In genomic region chrX:1951391-1952066, dm6 we compare ENCODE assay signal across 1 fruit fly cellular context.
A peak's percentile ranks its signal among the peaks of the same experiment; 100 is the strongest.
TF ChIP-seq lines count a peak whose summit lies in the region.

No protein-coding gene starts in this region.

TF ChIP-seq in whole organism, embryonic, 481 proteins besides CTCF, POLR2A, EP300 and RAD21 (continued from another document):
- TF ChIP-seq tna (GFP tag; IDR thresholded peaks at IDR 0.05; lab: Robert Waterston, UW; ENCODE audit: partially characterized antibody) (no peak), CG8359 (GFP tag; optimal IDR thresholded peaks at IDR 0.05; lab: Kevin White, UChicago; ENCODE audit: borderline replicate concordance) (peak; percentile 90), CG8388 (GFP tag; optimal IDR thresholded peaks at IDR 0.05; lab: Kevin White, UChicago) (peak; percentile 95), Ptx1 (GFP tag; IDR thresholded peaks at IDR 0.05; lab: Robert Waterston, UW) (peak; percentile 91), CG12236 (GFP tag; optimal IDR thresholded peaks at IDR 0.05; lab: Kevin White, UChicago) (peak; percentile 94), Camta (GFP tag; optimal IDR thresholded peaks at IDR 0.05; lab: Kevin White, UChicago) (peak; percentile 96), D19B (GFP tag; optimal IDR thresholded peaks at IDR 0.05; lab: Kevin White, UChicago) (peak; percentile 83), sug (tag; optimal IDR thresholded peaks at IDR 0.05; lab: Kevin White, UChicago) (peak; percentile 84), lab (GFP tag; optimal IDR thresholded peaks at IDR 0.05; lab: Kevin White, UChicago) (peak; percentile 98), CG11696 (GFP tag; IDR thresholded peaks at IDR 0.05; lab: Robert Waterston, UW) (peak; percentile 85), ara (GFP tag; IDR thresholded peaks at IDR 0.05; lab: Robert Waterston, UW) (peak; percentile 96), bab2 (GFP tag; optimal IDR thresholded peaks at IDR 0.05; lab: Kevin White, UChicago) (peak; percentile 89), CG11504 (tag; optimal IDR thresholded peaks at IDR 0.05; lab: Kevin White, UChicago) (peak; percentile 94), bbx (GFP tag; IDR thresholded peaks at IDR 0.05; lab: Robert Waterston, UW; ENCODE audit: partially characterized antibody) (no peak), CG7556 (GFP tag; optimal IDR thresholded peaks at IDR 0.05; lab: Kevin White, UChicago) (peak; percentile 95), grn (GFP tag; optimal IDR thresholded peaks at IDR 0.05; lab: Kevin White, UChicago) (peak; percentile 44), CG10147 (GFP tag; optimal IDR thresholded peaks at IDR 0.05; lab: Kevin White, UChicago) (peak; percentile 92), org-1 (GFP tag; optimal IDR thresholded peaks at IDR 0.05; lab: Kevin White, UChicago) (peak; percentile 96), CG10979 (tag; optimal IDR thresholded peaks at IDR 0.05; lab: Kevin White, UChicago) (peak; percentile 97), Scr (GFP tag; IDR thresholded peaks at IDR 0.05; lab: Robert Waterston, UW; ENCODE audit: partially characterized antibody) (no peak), phol (tag; optimal IDR thresholded peaks at IDR 0.05; lab: Kevin White, UChicago) (peak; percentile 94), pzg (GFP tag; optimal IDR thresholded peaks at IDR 0.05; lab: Kevin White, UChicago) (peak; percentile 27), HLHmδ (GFP tag; optimal IDR thresholded peaks at IDR 0.05; lab: Kevin White, UChicago) (no peak), dysf (GFP tag; IDR thresholded peaks at IDR 0.05; lab: Robert Waterston, UW) (peak; percentile 93), cato (GFP tag; optimal IDR thresholded peaks at IDR 0.05; lab: Kevin White, UChicago; ENCODE audit: borderline replicate concordance) (peak; percentile 88), trem (tag; optimal IDR thresholded peaks at IDR 0.05; lab: Kevin White, UChicago) (peak; percentile 94), CG6854 (GFP tag; optimal IDR thresholded peaks at IDR 0.05; lab: Kevin White, UChicago) (peak; percentile 93), CG3726 (GFP tag; IDR thresholded peaks at IDR 0.05; lab: Robert Waterston, UW) (peak; percentile 88), CG7357 (GFP tag; IDR thresholded peaks at IDR 0.05; lab: Robert Waterston, UW) (peak; percentile 78; the same call in 2 of the 3 replicates), CG2678 (tag; optimal IDR thresholded peaks at IDR 0.05; lab: Kevin White, UChicago) (peak; percentile 97), HmgD (GFP tag; optimal IDR thresholded peaks at IDR 0.05; lab: Kevin White, UChicago) (peak; percentile 87), CG5180 (GFP tag; optimal IDR thresholded peaks at IDR 0.05; lab: Kevin White, UChicago) (peak; percentile 83), fd3F (GFP tag; optimal IDR thresholded peaks at IDR 0.05; lab: Kevin White, UChicago) (peak; percentile 82), CG1529 (GFP tag; optimal IDR thresholded peaks at IDR 0.05; lab: Kevin White, UChicago) (peak; percentile 94), Sox102F (GFP tag; optimal IDR thresholded peaks at IDR 0.05; lab: Kevin White, UChicago) (peak; percentile 96), stwl (tag; optimal IDR thresholded peaks at IDR 0.05; lab: Kevin White, UChicago) (peak; percentile 42), CG10654 (GFP tag; optimal IDR thresholded peaks at IDR 0.05; lab: Kevin White, UChicago) (peak; percentile 96), Lim3 (GFP tag; IDR thresholded peaks at IDR 0.05; lab: Robert Waterston, UW) (no peak), zen2 (GFP tag; IDR thresholded peaks at IDR 0.05; lab: Robert Waterston, UW; ENCODE audit: partially characterized antibody) (no peak), NK7.1 (GFP tag; optimal IDR thresholded peaks at IDR 0.05; lab: Kevin White, UChicago) (peak; percentile 94), tin (GFP tag; optimal IDR thresholded peaks at IDR 0.05; lab: Kevin White, UChicago) (peak; percentile 96), CG7839 (tag; optimal IDR thresholded peaks at IDR 0.05; lab: Kevin White, UChicago) (peak; percentile 95), Pdp1 (GFP tag; optimal IDR thresholded peaks at IDR 0.05; lab: Kevin White, UChicago) (peak; percentile 95 to 96), h (optimal IDR thresholded peaks at IDR 0.05; lab: Kevin White, UChicago) (no peak), br (optimal IDR thresholded peaks at IDR 0.05; lab: Kevin White, UChicago) (no peak), TFAM (GFP tag; optimal IDR thresholded peaks at IDR 0.05; lab: Kevin White, UChicago) (peak; percentile 86), CG11247 (GFP tag; IDR thresholded peaks at IDR 0.05; lab: Robert Waterston, UW) (peak; percentile 88), Stat92E (GFP tag; optimal IDR thresholded peaks at IDR 0.05; lab: Kevin White, UChicago) (peak in 1 of 3 experiments; percentile 22), sisA (GFP tag; IDR thresholded peaks at IDR 0.05; lab: Robert Waterston, UW) (peak; percentile 90), CG34376 (GFP tag; optimal IDR thresholded peaks at IDR 0.05; lab: Kevin White, UChicago) (peak; percentile 83), HmgZ (tag; optimal IDR thresholded peaks at IDR 0.05; lab: Kevin White, UChicago) (peak; percentile 95), BtbVII (GFP tag; optimal IDR thresholded peaks at IDR 0.05; lab: Kevin White, UChicago) (peak; percentile 94), bcd (GFP tag; optimal IDR thresholded peaks at IDR 0.05; lab: Kevin White, UChicago) (peak; percentile 95), dmrt99B (tag; optimal IDR thresholded peaks at IDR 0.05; lab: Kevin White, UChicago) (peak; percentile 95), CG12104 (GFP tag; optimal IDR thresholded peaks at IDR 0.05; lab: Kevin White, UChicago) (peak; percentile 80), so (GFP tag; IDR thresholded peaks at IDR 0.05; lab: Robert Waterston, UW) (peak; percentile 94), zf30C (GFP tag; optimal IDR thresholded peaks at IDR 0.05; lab: Kevin White, UChicago) (peak; percentile 25), CG2199 (GFP tag; IDR thresholded peaks at IDR 0.05; lab: Robert Waterston, UW) (peak; percentile 89), CG14441 (GFP tag; IDR thresholded peaks at IDR 0.05; lab: Robert Waterston, UW) (peak; percentile 92), Mrtf (GFP tag; IDR thresholded peaks at IDR 0.05; lab: Robert Waterston, UW) (peak; percentile 92), dimm (GFP tag; IDR thresholded peaks at IDR 0.05; lab: Robert Waterston, UW) (peak; percentile 81), cas (GFP tag; IDR thresholded peaks at IDR 0.05; lab: Robert Waterston, UW) (peak; percentile 79), lilli (GFP tag; optimal IDR thresholded peaks at IDR 0.05; lab: Kevin White, UChicago) (peak; percentile 96), CG9876 (GFP tag; optimal IDR thresholded peaks at IDR 0.05; lab: Kevin White, UChicago) (peak; percentile 89), CG16815 (GFP tag; optimal IDR thresholded peaks at IDR 0.05; lab: Kevin White, UChicago) (peak; percentile 91), scrt (GFP tag; optimal IDR thresholded peaks at IDR 0.05; lab: Kevin White, UChicago) (peak; percentile 93), Blimp-1 (GFP tag; optimal IDR thresholded peaks at IDR 0.05; lab: Kevin White, UChicago) (peak; percentile 97), tgo (GFP tag; IDR thresholded peaks at IDR 0.05; lab: Robert Waterston, UW) (peak; percentile 90), Spps (tag; optimal IDR thresholded peaks at IDR 0.05; lab: Kevin White, UChicago) (peak; percentile 92), Nf-YB (GFP tag; optimal IDR thresholded peaks at IDR 0.05; lab: Kevin White, UChicago) (peak; percentile 81), CG9215 (GFP tag; IDR thresholded peaks at IDR 0.05; lab: Robert Waterston, UW) (peak; percentile 83), gsb (GFP tag; IDR thresholded peaks at IDR 0.05; lab: Robert Waterston, UW) (peak; percentile 68), CG33213 (GFP tag; optimal IDR thresholded peaks at IDR 0.05; lab: Kevin White, UChicago) (peak; percentile 91), Hey (tag; optimal IDR thresholded peaks at IDR 0.05; lab: Kevin White, UChicago) (peak; percentile 79), CG6654 (GFP tag; optimal IDR thresholded peaks at IDR 0.05; lab: Kevin White, UChicago) (peak; percentile 86), MBD-R2 (GFP tag; IDR thresholded peaks at IDR 0.05; lab: Robert Waterston, UW) (peak; percentile 85; the same call in 1 of the 2 replicates), CoRest (tag; optimal IDR thresholded peaks at IDR 0.05; lab: Kevin White, UChicago) (peak; percentile 91), mirr (GFP tag; optimal IDR thresholded peaks at IDR 0.05; lab: Kevin White, UChicago) (peak; percentile 79), CG9609 (GFP tag; optimal IDR thresholded peaks at IDR 0.05; lab: Kevin White, UChicago) (peak; percentile 96), mld (GFP tag; IDR thresholded peaks at IDR 0.05; lab: Robert Waterston, UW; ENCODE audit: partially characterized antibody) (no peak), crc (GFP tag; optimal IDR thresholded peaks at IDR 0.05; lab: Kevin White, UChicago) (peak; percentile 93), pita (GFP tag; optimal IDR thresholded peaks at IDR 0.05; lab: Kevin White, UChicago) (no peak), zfh1 (GFP tag; IDR thresholded peaks at IDR 0.05; lab: Robert Waterston, UW) (peak; percentile 97), tap (tag; optimal IDR thresholded peaks at IDR 0.05; lab: Kevin White, UChicago) (peak; percentile 96), CG15269 (tag; optimal IDR thresholded peaks at IDR 0.05; lab: Kevin White, UChicago) (peak; percentile 93), CG6791 (GFP tag; IDR thresholded peaks at IDR 0.05; lab: Robert Waterston, UW; ENCODE audit: partially characterized antibody) (no peak), z (GFP tag; IDR thresholded peaks at IDR 0.05; lab: Robert Waterston, UW) (peak; percentile 69; the same call in 1 of the 3 replicates), emc (GFP tag; optimal IDR thresholded peaks at IDR 0.05; lab: Kevin White, UChicago) (peak; percentile 85), CG15696 (tag; optimal IDR thresholded peaks at IDR 0.05; lab: Kevin White, UChicago) (peak; percentile 87), CrebB (tag; optimal IDR thresholded peaks at IDR 0.05; lab: Kevin White, UChicago) (peak; percentile 93), Doc2 (GFP tag; IDR thresholded peaks at IDR 0.05; lab: Robert Waterston, UW) (peak; percentile 21; the same call in 1 of the 2 replicates), dati (GFP tag; IDR thresholded peaks at IDR 0.05; lab: Robert Waterston, UW) (peak; percentile 89), CG18011 (GFP tag; optimal IDR thresholded peaks at IDR 0.05; lab: Kevin White, UChicago) (peak; percentile 87), CG10959 (GFP tag; IDR thresholded peaks at IDR 0.05; lab: Robert Waterston, UW) (peak; percentile 85), yki (optimal IDR thresholded peaks at IDR 0.05; lab: Kevin White, UChicago) (no peak), Myb (GFP tag; optimal IDR thresholded peaks at IDR 0.05; lab: Kevin White, UChicago) (peak; percentile 86), H15 (GFP tag; IDR thresholded peaks at IDR 0.05; lab: Robert Waterston, UW) (peak; percentile 92), Gsc (GFP tag; IDR thresholded peaks at IDR 0.05; lab: Robert Waterston, UW) (peak; percentile 70), Aef1 (GFP tag; IDR thresholded peaks at IDR 0.05; lab: Robert Waterston, UW) (peak; percentile 85), fd64A (GFP tag; optimal IDR thresholded peaks at IDR 0.05; lab: Kevin White, UChicago) (peak; percentile 95), Hr51 (GFP tag; optimal IDR thresholded peaks at IDR 0.05; lab: Kevin White, UChicago) (peak; percentile 86 to 92), ci (GFP tag; IDR thresholded peaks at IDR 0.05; lab: Robert Waterston, UW) (peak; percentile 98), CG2875 (GFP tag; optimal IDR thresholded peaks at IDR 0.05; lab: Kevin White, UChicago) (peak; percentile 95), bsh (GFP tag; optimal IDR thresholded peaks at IDR 0.05; lab: Kevin White, UChicago) (peak; percentile 98 to 99), E2f2 (GFP tag; IDR thresholded peaks at IDR 0.05; lab: Robert Waterston, UW) (peak; percentile 74), sr (GFP tag; IDR thresholded peaks at IDR 0.05; lab: Robert Waterston, UW) (peak; percentile 74; the same call in 2 of the 3 replicates), hb (GFP tag; IDR thresholded peaks at IDR 0.05; lab: Robert Waterston, UW; ENCODE audit: partially characterized antibody) (no peak), kah (GFP tag; optimal IDR thresholded peaks at IDR 0.05; lab: Kevin White, UChicago) (peak; percentile 84), eve (GFP tag; optimal IDR thresholded peaks at IDR 0.05; lab: Kevin White, UChicago) (no peak), ERR (GFP tag; optimal IDR thresholded peaks at IDR 0.05; lab: Kevin White, UChicago) (peak; percentile 91), toy (GFP tag; IDR thresholded peaks at IDR 0.05; lab: Robert Waterston, UW) (peak; percentile 85)
